Worm (Caenorhabditis elegans) whole organism, mixed stage, embryonic: Measurements from ENCODE around the gene F31F7.1.

Source experiments
- ces-1 ChIP-seq: fragments of 150-350 bp; optimal IDR thresholded peaks from 2 replicates; lab custom pipeline; 2014; ENCODE audit warnings: missing biosample characterization, missing genetic modification reagents, missing genetic modification characterization
- cnd-1 ChIP-seq: fragments of 200-800 bp; sonication (Bioruptor generic); optimal IDR thresholded peaks from 2 replicates; lab custom pipeline; 2018; ENCODE audit warnings: mild to moderate bottlenecking, missing genetic modification characterization, missing compliant biosample characterization
- drap-1 ChIP-seq: fragments of 200-800 bp; sonication (Bioruptor generic); optimal IDR thresholded peaks from 3 replicates; lab custom pipeline; 2018; ENCODE audit warnings: mild to moderate bottlenecking, missing genetic modification characterization, missing compliant biosample characterization
- mab-5 ChIP-seq: fragments of 150-350 bp; optimal IDR thresholded peaks from 2 replicates; lab custom pipeline; 2014; ENCODE audit warnings: missing biosample characterization, missing genetic modification characterization
- nhr-237 ChIP-seq: fragments of 150-350 bp; optimal IDR thresholded peaks from 2 replicates; lab custom pipeline; 2014; ENCODE audit warnings: missing biosample characterization, missing genetic modification characterization
- snpc-4 ChIP-seq: fragments of 150-350 bp; optimal IDR thresholded peaks from 2 replicates; lab custom pipeline; 2014; ENCODE audit warnings: missing biosample characterization, missing genetic modification characterization
- tbx-8 ChIP-seq: fragments of 200-800 bp; sonication (Bioruptor generic); optimal IDR thresholded peaks from 2 replicates; lab custom pipeline; 2018; ENCODE audit warnings: mild to moderate bottlenecking, missing genetic modification characterization, moderate library complexity, missing compliant biosample characterization
- unc-62 ChIP-seq: fragments of 150-350 bp; optimal IDR thresholded peaks from 2 replicates; lab custom pipeline; 2014; ENCODE audit warnings: missing biosample characterization, missing genetic modification reagents, missing genetic modification characterization

The F31F7.1 gene

ce11 chrV:6326980-6327379, 50.7 kb downstream of the F31F7.1 start, which contains the start of gene fbxa-202:
Gene fbxa-202 (plus strand): TSS chrV:6327280.
- TF ChIP-seq snpc-4 (tag; lab: Kevin White, UChicago) (no peak), tbx-8 (GFP tag; lab: Kevin White, UChicago) (no peak), mab-5 (tag; lab: Kevin White, UChicago) (no peak), drap-1 (no peak), cnd-1 (no peak), ces-1 (GFP tag; lab: Kevin White, UChicago) (no peak), unc-62 (GFP tag; lab: Kevin White, UChicago) (no peak), nhr-237 (tag; lab: Kevin White, UChicago) (no peak)
